Worm (Caenorhabditis elegans): ENCODE measurements around the gene F45D11.7.
"Not testable (repeated sequence)": the region's sequence is repeated elsewhere in the genome, so short reads cannot be mapped to it uniquely, and the experiment has no call there.

The F45D11.7 gene

ce11 chrII:996112-996511 lies 1.8 kb downstream of the F45D11.7 start, which contains the start of gene F45D11.11:
F45D11.11 (minus strand) TSS chrII:996212.
- TF ChIP-seq unc-62 (GFP tag; optimal IDR thresholded peaks at IDR 0.05) = not testable (repeated sequence)

- TF ChIP-seq unc-62 (GFP tag; optimal IDR thresholded peaks at IDR 0.05) = no peak
These were observed 5.2 kb downstream of the F45D11.7 start, which contains the start of gene fbxb-29 for ce11 chrII:999493-999892. fbxb-29 (minus strand) TSS chrII:999593.

- TF ChIP-seq unc-62 (GFP tag; optimal IDR thresholded peaks at IDR 0.05) = no peak
These were observed 7.0 kb downstream of the F45D11.7 start, which contains the start of the genes fbxb-30 and F45D11.5 for ce11 chrII:1001351-1001750. fbxb-30 (minus strand) TSS chrII:1001451. F45D11.5 (plus strand) TSS chrII:1001702.

ce11 chrII:1006375-1006774 lies 12.0 kb downstream of the F45D11.7 start, which contains the start of gene F45D11.14:
F45D11.14 (minus strand) TSS chrII:1006475.
- not testable (repeated sequence) for TF ChIP-seq unc-62 (GFP tag; optimal IDR thresholded peaks at IDR 0.05)

ce11 chrII:1024684-1025083 lies 30.4 kb downstream of the F45D11.7 start, which contains the start of gene btb-11:
btb-11 (minus strand) TSS chrII:1024784.
- not testable (repeated sequence) for TF ChIP-seq unc-62 (GFP tag; optimal IDR thresholded peaks at IDR 0.05)

ce11 chrII:1026670-1027069 lies 32.3 kb downstream of the F45D11.7 start, which contains the start of gene M01D1.12:
M01D1.12 (plus strand) TSS chrII:1026970.
- no peak for TF ChIP-seq unc-62 (GFP tag; optimal IDR thresholded peaks at IDR 0.05)

ce11 chrII:1028602-1029001 lies 34.3 kb downstream of the F45D11.7 start, which contains the start of gene math-34:
math-34 (plus strand) TSS chrII:1028972.
- no peak for TF ChIP-seq unc-62 (GFP tag; optimal IDR thresholded peaks at IDR 0.05)

ce11 chrII:1040464-1040863 lies 46.1 kb downstream of the F45D11.7 start, which contains the start of gene fbxb-39:
fbxb-39 (minus strand) TSS chrII:1040564.
- no peak for TF ChIP-seq unc-62 (GFP tag; optimal IDR thresholded peaks at IDR 0.05)

- TF ChIP-seq unc-62 (GFP tag; optimal IDR thresholded peaks at IDR 0.05) = no peak
These were observed 47.9 kb downstream of the F45D11.7 start, which contains the start of gene fbxb-41 for ce11 chrII:1042227-1042626. fbxb-41 (minus strand) TSS chrII:1042327.

- TF ChIP-seq unc-62 (GFP tag; optimal IDR thresholded peaks at IDR 0.05) = not testable (repeated sequence)
These were observed 49.6 kb downstream of the F45D11.7 start, which contains the start of gene fbxb-45 for ce11 chrII:1043932-1044331. fbxb-45 (minus strand) TSS chrII:1044032.
